Fruit fly (Drosophila melanogaster) whole organism, embryonic: ENCODE results near the gene CG32686.
A peak's percentile ranks its signal among the peaks of the same experiment; 100 is the strongest.

Experiments
- C15 ChIP-seq: fragments of 200-800 bp; sonication (Bioruptor generic); IDR thresholded peaks from 3 replicates; pipeline ENCODE4 v1.3.6; 2022; ENCODE audit warnings: missing biosample characterization, missing genetic modification characterization
- CG10959 ChIP-seq: fragments of 200-800 bp; sonication (Bioruptor generic); IDR thresholded peaks from 2 replicates; pipeline ENCODE4 v1.3.6; 2022; ENCODE audit warnings: missing biosample characterization, missing genetic modification characterization
- CG11247 ChIP-seq: fragments of 200-800 bp; sonication (Bioruptor generic); IDR thresholded peaks from 2 replicates; pipeline ENCODE4 v1.3.6; 2022; ENCODE audit warnings: missing biosample characterization, missing genetic modification characterization
- CG12236 ChIP-seq: fragments of 200-800 bp; sonication (Bioruptor generic); optimal IDR thresholded peaks from 2 replicates; lab custom pipeline; 2016; ENCODE audit warnings: missing biosample characterization, missing genetic modification characterization
- CG1529 ChIP-seq: fragments of 200-800 bp; sonication (Bioruptor generic); optimal IDR thresholded peaks from 3 replicates; lab custom pipeline; 2018; ENCODE audit warnings: missing biosample characterization, missing genetic modification characterization
- CG1647 ChIP-seq: fragments of 200-800 bp; sonication (Bioruptor generic); optimal IDR thresholded peaks from 3 replicates; lab custom pipeline; 2016; ENCODE audit warnings: missing biosample characterization, missing genetic modification characterization
- CG17568 ChIP-seq: fragments of 200-800 bp; sonication (Bioruptor generic); optimal IDR thresholded peaks from 2 replicates; lab custom pipeline; 2018; ENCODE audit warnings: missing biosample characterization, mild to moderate bottlenecking, missing genetic modification characterization, moderate library complexity
- CG2116 ChIP-seq: fragments of 200-800 bp; sonication (Bioruptor generic); optimal IDR thresholded peaks from 3 replicates; lab custom pipeline; 2018; ENCODE audit warnings: missing biosample characterization, mild to moderate bottlenecking, missing genetic modification characterization
- CG30020 ChIP-seq: fragments of 200-800 bp; optimal IDR thresholded peaks from 2 replicates; lab custom pipeline; 2019; ENCODE audit warnings: missing biosample characterization, mild to moderate bottlenecking, missing genetic modification characterization, moderate library complexity
- CG31441 ChIP-seq: fragments of 200-800 bp; sonication (Bioruptor generic); IDR thresholded peaks from 2 replicates; pipeline ENCODE4 v1.3.6; 2022; ENCODE audit warnings: missing biosample characterization, missing genetic modification characterization
- CG32532 ChIP-seq: fragments of 200-800 bp; sonication (Bioruptor generic); IDR thresholded peaks from 2 replicates; pipeline ENCODE4 v1.3.6; 2022; ENCODE audit warnings: missing biosample characterization, missing genetic modification characterization
- CG34224 ChIP-seq: fragments of 200-800 bp; sonication (Bioruptor generic); IDR thresholded peaks from 3 replicates; pipeline ENCODE4 v1.3.6; 2022; ENCODE audit warnings: missing biosample characterization, missing genetic modification characterization; ENCODE audit not compliant: partially characterized antibody
- CG3847 ChIP-seq: fragments of 200-800 bp; sonication (Bioruptor generic); IDR thresholded peaks from 2 replicates; pipeline ENCODE4 v1.3.6; 2022; ENCODE audit warnings: missing biosample characterization, missing genetic modification characterization
- CG4282 ChIP-seq: fragments of 200-800 bp; sonication (Bioruptor generic); optimal IDR thresholded peaks from 2 replicates; lab custom pipeline; 2016; ENCODE audit warnings: missing biosample characterization, missing genetic modification characterization
- CG4617 ChIP-seq: fragments of 200-800 bp; sonication (Bioruptor generic); optimal IDR thresholded peaks from 3 replicates; lab custom pipeline; 2016; ENCODE audit warnings: missing biosample characterization, missing genetic modification characterization, borderline replicate concordance
- CG7556 ChIP-seq: fragments of 200-800 bp; sonication (Bioruptor generic); optimal IDR thresholded peaks from 2 replicates; lab custom pipeline; 2017; ENCODE audit warnings: missing biosample characterization, mild to moderate bottlenecking, missing genetic modification characterization
- CG8281 ChIP-seq: fragments of 200-800 bp; sonication (Bioruptor generic); optimal IDR thresholded peaks from 2 replicates; lab custom pipeline; 2018; ENCODE audit warnings: missing biosample characterization, mild to moderate bottlenecking, missing genetic modification characterization, moderate library complexity
- CG9215 ChIP-seq: fragments of 200-800 bp; sonication (Bioruptor generic); IDR thresholded peaks from 2 replicates; pipeline ENCODE4 v1.3.6; 2022; ENCODE audit warnings: missing biosample characterization, missing genetic modification characterization
- CG9817 ChIP-seq: fragments of 200-800 bp; sonication (Bioruptor generic); optimal IDR thresholded peaks from 2 replicates; lab custom pipeline; 2018; ENCODE audit warnings: missing biosample characterization, mild to moderate bottlenecking, missing genetic modification characterization, moderate library complexity
- CG9876 ChIP-seq: fragments of 200-800 bp; sonication (Bioruptor generic); optimal IDR thresholded peaks from 2 replicates; lab custom pipeline; 2016; ENCODE audit warnings: missing biosample characterization, missing genetic modification characterization
- Chrac-16 ChIP-seq: fragments of 200-800 bp; sonication (Bioruptor generic); optimal IDR thresholded peaks from 3 replicates; lab custom pipeline; 2016; ENCODE audit warnings: missing biosample characterization, missing genetic modification characterization
- CkIIα-i1 ChIP-seq: fragments of 200-800 bp; sonication (Bioruptor generic); IDR thresholded peaks from 2 replicates; pipeline ENCODE4 v1.3.6; 2022; ENCODE audit warnings: missing biosample characterization, missing genetic modification characterization
- D19A ChIP-seq: fragments of 200-800 bp; optimal IDR thresholded peaks from 3 replicates; lab custom pipeline; 2019; ENCODE audit warnings: missing biosample characterization, mild to moderate bottlenecking, missing genetic modification characterization, moderate library complexity
- Dref ChIP-seq: fragments of 200-800 bp; sonication (Bioruptor generic); IDR thresholded peaks from 2 replicates; pipeline ENCODE4 v1.3.6; 2022; ENCODE audit warnings: missing biosample characterization, missing genetic modification characterization
- Eip74EF ChIP-seq, 2 experiments: fragments of 200-800 bp in 1 of 2; fragments of >200 bp in 1 of 2; sonication (Bioruptor generic) in 1 of 2; optimal IDR thresholded peaks; 2 replicates each; lab custom pipeline; 2017 to 2019; ENCODE audit warnings: missing biosample characterization in 2 of 2, missing genetic modification characterization in 2 of 2, mild to moderate bottlenecking in 1 of 2, moderate library complexity in 1 of 2
- Elba2 ChIP-seq: fragments of 200-800 bp; sonication (Bioruptor generic); optimal IDR thresholded peaks from 3 replicates; lab custom pipeline; 2016; ENCODE audit warnings: missing biosample characterization, missing genetic modification characterization
- NfI ChIP-seq: fragments of 200-800 bp; sonication (Bioruptor generic); optimal IDR thresholded peaks from 3 replicates; lab custom pipeline; 2018; ENCODE audit warnings: missing biosample characterization, mild to moderate bottlenecking, missing genetic modification characterization, moderate library complexity
- Pdp1 ChIP-seq, 2 experiments: fragments of 200-800 bp; sonication (Bioruptor generic); optimal IDR thresholded peaks; 3 replicates each; lab custom pipeline; 2016; ENCODE audit warnings: missing biosample characterization in 2 of 2, missing genetic modification characterization in 2 of 2, mild to moderate bottlenecking in 1 of 2, moderate library complexity in 1 of 2
- Poxn ChIP-seq: fragments of 200-800 bp; sonication (Bioruptor generic); IDR thresholded peaks from 2 replicates; pipeline ENCODE4 v1.3.6; 2022; ENCODE audit warnings: missing biosample characterization, missing genetic modification characterization
- Sox100B ChIP-seq: fragments of 200-800 bp; sonication (Bioruptor generic); optimal IDR thresholded peaks from 3 replicates; lab custom pipeline; 2018; ENCODE audit warnings: missing biosample characterization, mild to moderate bottlenecking, missing genetic modification characterization
- TFAM ChIP-seq: fragments of 200-800 bp; sonication (Bioruptor generic); optimal IDR thresholded peaks from 2 replicates; lab custom pipeline; 2017; ENCODE audit warnings: missing biosample characterization, missing genetic modification characterization, inconsistent platforms
- Trl ChIP-seq, 3 experiments: fragments of >200 bp in 2 of 3; fragments of 200-800 bp in 1 of 3; sonication (Bioruptor generic) in 1 of 3; optimal IDR thresholded peaks; 2 replicates in 1 of 3; 3 replicates in 2 of 3; lab custom pipeline; 2016 to 2017; ENCODE audit warnings: missing biosample characterization in 1 of 3, missing genetic modification characterization in 1 of 3
- abd-A ChIP-seq: fragments of 200-800 bp; sonication (Bioruptor generic); optimal IDR thresholded peaks from 3 replicates; lab custom pipeline; 2019; ENCODE audit warnings: missing biosample characterization, mild to moderate bottlenecking, missing genetic modification characterization, moderate library complexity
- btn ChIP-seq: fragments of 200-800 bp; sonication (Bioruptor generic); optimal IDR thresholded peaks from 2 replicates; lab custom pipeline; 2016; ENCODE audit warnings: missing biosample characterization, missing genetic modification characterization
- dmrt99B ChIP-seq: fragments of 200-800 bp; sonication (Bioruptor generic); optimal IDR thresholded peaks from 2 replicates; lab custom pipeline; 2018; ENCODE audit warnings: missing biosample characterization, mild to moderate bottlenecking, missing genetic modification characterization, moderate library complexity
- ftz-f1 ChIP-seq: fragments of 200-800 bp; sonication (Bioruptor generic); optimal IDR thresholded peaks from 2 replicates; lab custom pipeline; 2016; ENCODE audit warnings: missing biosample characterization, missing genetic modification characterization
- hbn ChIP-seq: fragments of 200-800 bp; sonication (Bioruptor generic); IDR thresholded peaks from 2 replicates; pipeline ENCODE4 v1.3.6; 2022; ENCODE audit warnings: missing biosample characterization, missing genetic modification characterization; ENCODE audit not compliant: partially characterized antibody
- maf-S ChIP-seq: fragments of 200-800 bp; sonication (Bioruptor generic); optimal IDR thresholded peaks from 2 replicates; lab custom pipeline; 2016; ENCODE audit warnings: missing biosample characterization, missing genetic modification characterization
- mld ChIP-seq: fragments of 200-800 bp; sonication (Bioruptor generic); IDR thresholded peaks from 3 replicates; pipeline ENCODE4 v1.3.6; 2022; ENCODE audit warnings: missing biosample characterization, missing genetic modification characterization; ENCODE audit not compliant: partially characterized antibody
- nmo ChIP-seq: fragments of 200-800 bp; sonication (Bioruptor generic); optimal IDR thresholded peaks from 2 replicates; lab custom pipeline; 2018; ENCODE audit warnings: missing biosample characterization, mild to moderate bottlenecking, missing genetic modification characterization, moderate library complexity
- ranshi ChIP-seq: fragments of 200-800 bp; sonication (Bioruptor generic); IDR thresholded peaks from 2 replicates; pipeline ENCODE4 v1.3.6; 2022; ENCODE audit warnings: missing biosample characterization, missing genetic modification characterization
- ro ChIP-seq: fragments of 200-800 bp; sonication (Bioruptor generic); IDR thresholded peaks from 2 replicates; pipeline ENCODE4 v1.3.6; 2022; ENCODE audit warnings: missing biosample characterization, missing genetic modification characterization
- sc ChIP-seq, 3 experiments: fragments of >200 bp in 2 of 3; fragments of 200-800 bp in 1 of 3; sonication (Bioruptor generic) in 1 of 3; optimal IDR thresholded peaks; 2 replicates in 2 of 3; 3 replicates in 1 of 3; lab custom pipeline; 2017; ENCODE audit warnings: mild to moderate bottlenecking in 1 of 3, missing biosample characterization in 1 of 3, missing genetic modification characterization in 1 of 3, missing genetic modification reagents in 1 of 3
- schlank ChIP-seq: fragments of 200-800 bp; sonication (Bioruptor generic); optimal IDR thresholded peaks from 2 replicates; lab custom pipeline; 2018; ENCODE audit warnings: missing biosample characterization, mild to moderate bottlenecking, missing genetic modification characterization
- sima ChIP-seq: fragments of 200-800 bp; sonication (Bioruptor generic); optimal IDR thresholded peaks from 2 replicates; lab custom pipeline; 2016; ENCODE audit warnings: missing biosample characterization, missing genetic modification characterization
- so ChIP-seq: fragments of 200-800 bp; sonication (Bioruptor generic); IDR thresholded peaks from 3 replicates; pipeline ENCODE4 v1.3.6; 2022; ENCODE audit warnings: missing biosample characterization, missing genetic modification characterization
- tap ChIP-seq: fragments of 200-800 bp; optimal IDR thresholded peaks from 3 replicates; lab custom pipeline; 2019; ENCODE audit warnings: missing biosample characterization, mild to moderate bottlenecking, missing genetic modification characterization, moderate library complexity
- usp ChIP-seq: fragments of >200 bp; optimal IDR thresholded peaks from 2 replicates; lab custom pipeline; 2017; ENCODE audit warnings: missing biosample characterization, missing genetic modification characterization

Gene CG32686

dm6 chrX:10325567-10326345 is 49.4 kb downstream of the CG32686 start, which contains the start of gene alpha-Man-Ia (continued):
- no peak for TF ChIP-seq so (GFP tag; lab: Robert Waterston, UW)
- no peak for TF ChIP-seq sc (optimal IDR thresholded peaks at IDR 0.05; lab: Kevin White, UChicago)
- no peak for TF ChIP-seq sc (GFP tag; optimal IDR thresholded peaks at IDR 0.05; lab: Kevin White, UChicago)
- TF ChIP-seq nmo, result peak; percentile 48
- no peak for TF ChIP-seq mld (GFP tag; lab: Robert Waterston, UW)
- TF ChIP-seq maf-S (GFP tag; lab: Kevin White, UChicago), result no peak
- no peak for TF ChIP-seq D19A (tag; lab: Kevin White, UChicago)
- no peak for TF ChIP-seq ro (GFP tag; lab: Robert Waterston, UW)
- TF ChIP-seq abd-A (tag; lab: Kevin White, UChicago), result no peak
- TF ChIP-seq Elba2, result no peak
- no peak for TF ChIP-seq dmrt99B (tag; lab: Kevin White, UChicago)
- TF ChIP-seq CG7556 (GFP tag; lab: Kevin White, UChicago), result peak; percentile 4
- 0 out of 2 replicates have a peak, but pooled peaks have one; percentile 18 for TF ChIP-seq CG9215 (GFP tag; lab: Robert Waterston, UW)
- no peak for TF ChIP-seq schlank (tag; lab: Kevin White, UChicago)
- no peak for TF ChIP-seq Chrac-16 (GFP tag; lab: Kevin White, UChicago)
- TF ChIP-seq CG2116, result peak; percentile 78
- no peak for TF ChIP-seq CG12236 (GFP tag; lab: Kevin White, UChicago)
- peak; percentile 42 for TF ChIP-seq NfI
- TF ChIP-seq hbn (GFP tag; lab: Robert Waterston, UW), result 0 out of 2 replicates have a peak, but pooled peaks have one; percentile 10
- TF ChIP-seq CG9876, result no peak
- peak; percentile 26; the same call in 1 of the 2 replicates for TF ChIP-seq CG32532 (GFP tag; lab: Robert Waterston, UW)
- peak; percentile 56 for TF ChIP-seq Dref (GFP tag; lab: Robert Waterston, UW)
- no peak for TF ChIP-seq CG11247 (GFP tag; lab: Robert Waterston, UW)
- no peak for TF ChIP-seq CG17568
- TF ChIP-seq CG30020 (tag; lab: Kevin White, UChicago), result peak; percentile 24
- TF ChIP-seq CG3847 (GFP tag; lab: Robert Waterston, UW), result peak; percentile 65
- TF ChIP-seq CG4617 (GFP tag; lab: Kevin White, UChicago), result peak; percentile 65
- no peak for TF ChIP-seq TFAM (GFP tag; lab: Kevin White, UChicago)
- TF ChIP-seq ranshi (GFP tag; lab: Robert Waterston, UW), result 0 out of 2 replicates have a peak, but pooled peaks have one; percentile 25
- TF ChIP-seq Pdp1 (GFP tag; optimal IDR thresholded peaks at IDR 0.05; lab: Kevin White, UChicago), result peak; percentile 38 to 92
- peak in 1 of 2 experiments; percentile 77 for TF ChIP-seq Trl (optimal IDR thresholded peaks at IDR 0.05; lab: Kevin White, UChicago)
- peak; percentile 10 for TF ChIP-seq Trl (GFP tag; optimal IDR thresholded peaks at IDR 0.05; lab: Kevin White, UChicago)
- TF ChIP-seq CG34224, result no peak
- peak; percentile 52 for TF ChIP-seq CG9817 (tag; lab: Kevin White, UChicago)
- no peak for TF ChIP-seq CG31441 (GFP tag; lab: Robert Waterston, UW)
- TF ChIP-seq CG1529 (GFP tag; lab: Kevin White, UChicago), result no peak
- TF ChIP-seq sima (GFP tag; lab: Kevin White, UChicago), result no peak
- TF ChIP-seq CG1647, result peak; percentile 18
- no peak for TF ChIP-seq CkIIα-i1 (GFP tag; lab: Robert Waterston, UW)
- TF ChIP-seq Sox100B, result peak; percentile 4
- no peak for TF ChIP-seq Poxn
- no peak for TF ChIP-seq ftz-f1 (GFP tag; lab: Kevin White, UChicago)
- TF ChIP-seq tap, result no peak
- no peak for TF ChIP-seq CG4282
- no peak for TF ChIP-seq usp
- no peak for TF ChIP-seq Eip74EF (GFP tag; optimal IDR thresholded peaks at IDR 0.05; lab: Kevin White, UChicago)
- no peak for TF ChIP-seq C15
- TF ChIP-seq CG10959 (GFP tag; lab: Robert Waterston, UW), result no peak
- TF ChIP-seq CG8281 (tag; lab: Kevin White, UChicago), result no peak
- no peak for TF ChIP-seq btn (GFP tag; lab: Kevin White, UChicago)
